Worm (Caenorhabditis elegans) whole organism, L2 larva: ENCODE results near the gene F22E12.3.

Experiments used
- C34F6.9 ChIP-seq: fragments of 150-350 bp; optimal IDR thresholded peaks from 2 replicates; lab custom pipeline; 2014; ENCODE audit warnings: missing biosample characterization, missing genetic modification characterization
- F13H6.1 ChIP-seq: sonication (generic microtip); optimal IDR thresholded peaks from 2 replicates; lab custom pipeline; 2016; ENCODE audit warnings: missing genetic modification characterization, missing compliant biosample characterization
- R02D3.7 ChIP-seq: fragments of 150-350 bp; optimal IDR thresholded peaks from 2 replicates; lab custom pipeline; 2014; ENCODE audit warnings: missing biosample characterization, missing genetic modification characterization
- Y55F3AM.14 ChIP-seq: fragments of 200-800 bp; sonication (Bioruptor generic); optimal IDR thresholded peaks from 2 replicates; lab custom pipeline; 2018; ENCODE audit warnings: mild to moderate bottlenecking, missing genetic modification characterization, missing compliant biosample characterization
- ZK546.5 ChIP-seq: sonication (generic microtip); optimal IDR thresholded peaks from 2 replicates; lab custom pipeline; 2017; ENCODE audit warnings: missing biosample characterization, missing genetic modification characterization
- alr-1 ChIP-seq: fragments of 150-350 bp; optimal IDR thresholded peaks from 2 replicates; lab custom pipeline; 2014; ENCODE audit warnings: missing biosample characterization, missing genetic modification characterization
- aly-2 ChIP-seq: fragments of 150-350 bp; optimal IDR thresholded peaks from 2 replicates; lab custom pipeline; 2014; ENCODE audit warnings: missing biosample characterization, missing genetic modification characterization
- ama-1 ChIP-seq: fragments of 150-350 bp; optimal IDR thresholded peaks from 2 replicates; lab custom pipeline; 2018; ENCODE audit warnings: inconsistent platforms
- blmp-1 ChIP-seq: sonication (generic microtip); optimal IDR thresholded peaks from 2 replicates; lab custom pipeline; 2017; ENCODE audit warnings: missing genetic modification characterization, mild to moderate bottlenecking, missing compliant biosample characterization, antibody characterized with exemption, moderate library complexity; ENCODE audit not compliant: insufficient read depth
- ceh-16 ChIP-seq: fragments of 150-350 bp; optimal IDR thresholded peaks from 2 replicates; lab custom pipeline; 2014; ENCODE audit warnings: missing biosample characterization, missing genetic modification characterization
- crh-2 ChIP-seq: sonication (generic microtip); optimal IDR thresholded peaks from 2 replicates; lab custom pipeline; 2017; ENCODE audit warnings: missing biosample characterization, missing genetic modification characterization
- dmd-4 ChIP-seq: sonication (generic microtip); optimal IDR thresholded peaks from 2 replicates; lab custom pipeline; 2017; ENCODE audit warnings: missing biosample characterization, missing genetic modification characterization
- egl-27 ChIP-seq: sonication (generic microtip); optimal IDR thresholded peaks from 3 replicates; lab custom pipeline; 2017; ENCODE audit warnings: missing biosample characterization, missing genetic modification reagents, missing genetic modification characterization
- elt-1 ChIP-seq: fragments of 150-350 bp; optimal IDR thresholded peaks from 2 replicates; lab custom pipeline; 2014; ENCODE audit warnings: missing biosample characterization, missing genetic modification characterization
- elt-3 ChIP-seq: sonication (generic microtip); optimal IDR thresholded peaks from 2 replicates; lab custom pipeline; 2017; ENCODE audit warnings: missing biosample characterization, missing genetic modification characterization
- fos-1 ChIP-seq: fragments of 150-350 bp; optimal IDR thresholded peaks from 2 replicates; lab custom pipeline; 2014; ENCODE audit warnings: missing biosample characterization, missing genetic modification characterization
- gmeb-1 ChIP-seq: fragments of 150-350 bp; optimal IDR thresholded peaks from 2 replicates; lab custom pipeline; 2014; ENCODE audit warnings: missing biosample characterization, missing genetic modification characterization
- lin-11 ChIP-seq: fragments of 150-350 bp; sonication (generic microtip); optimal IDR thresholded peaks from 2 replicates; lab custom pipeline; 2014; ENCODE audit warnings: missing biosample characterization, missing genetic modification characterization, inconsistent platforms, mixed read lengths
- lin-13 ChIP-seq: fragments of 150-350 bp; optimal IDR thresholded peaks from 2 replicates; lab custom pipeline; 2014; ENCODE audit warnings: missing biosample characterization, missing genetic modification reagents, missing genetic modification characterization
- lin-39 ChIP-seq: fragments of 150-350 bp; optimal IDR thresholded peaks from 2 replicates; lab custom pipeline; 2014; ENCODE audit warnings: missing biosample characterization, missing genetic modification reagents, missing genetic modification characterization
- lsy-2 ChIP-seq, 2 experiments: fragments of 150-350 bp in 1 of 2; sonication (generic microtip) in 1 of 2; optimal IDR thresholded peaks; 2 replicates each; lab custom pipeline; 2014 to 2017; ENCODE audit warnings: missing biosample characterization in 2 of 2, missing genetic modification characterization in 2 of 2
- mab-5 ChIP-seq: fragments of 150-350 bp; optimal IDR thresholded peaks from 2 replicates; lab custom pipeline; 2014; ENCODE audit warnings: missing biosample characterization, missing genetic modification characterization
- mdl-1 ChIP-seq, 2 experiments: fragments of 150-350 bp in 1 of 2; sonication (generic microtip) in 1 of 2; optimal IDR thresholded peaks; 2 replicates each; lab custom pipeline; 2017; ENCODE audit warnings: missing biosample characterization in 2 of 2, missing genetic modification characterization in 2 of 2
- nhr-10 ChIP-seq: sonication (generic microtip); optimal IDR thresholded peaks from 2 replicates; lab custom pipeline; 2017; ENCODE audit warnings: missing biosample characterization, missing genetic modification characterization
- nhr-11 ChIP-seq: fragments of 150-350 bp; optimal IDR thresholded peaks from 2 replicates; lab custom pipeline; 2014; ENCODE audit warnings: missing biosample characterization, missing genetic modification characterization
- nhr-12 ChIP-seq: fragments of 150-350 bp; optimal IDR thresholded peaks from 2 replicates; lab custom pipeline; 2014; ENCODE audit warnings: missing biosample characterization, missing genetic modification characterization
- nhr-129 ChIP-seq: fragments of 150-350 bp; optimal IDR thresholded peaks from 2 replicates; lab custom pipeline; 2014; ENCODE audit warnings: missing biosample characterization, missing genetic modification characterization
- nhr-21 ChIP-seq: fragments of 150-350 bp; optimal IDR thresholded peaks from 2 replicates; lab custom pipeline; 2014; ENCODE audit warnings: missing biosample characterization, missing genetic modification characterization
- nhr-23 ChIP-seq: fragments of 150-350 bp; optimal IDR thresholded peaks from 2 replicates; lab custom pipeline; 2014; ENCODE audit warnings: missing biosample characterization, missing genetic modification reagents, missing genetic modification characterization
- nhr-237 ChIP-seq: fragments of 150-350 bp; optimal IDR thresholded peaks from 2 replicates; lab custom pipeline; 2014; ENCODE audit warnings: missing biosample characterization, missing genetic modification characterization
- nhr-25 ChIP-seq: fragments of 150-350 bp; sonication (generic microtip); optimal IDR thresholded peaks from 3 replicates; lab custom pipeline; 2014; ENCODE audit warnings: missing biosample characterization, missing genetic modification characterization
- nhr-6 ChIP-seq: fragments of 150-350 bp; optimal IDR thresholded peaks from 2 replicates; lab custom pipeline; 2014; ENCODE audit warnings: missing biosample characterization, missing genetic modification characterization
- peb-1 ChIP-seq: fragments of 150-350 bp; optimal IDR thresholded peaks from 2 replicates; lab custom pipeline; 2014; ENCODE audit warnings: missing biosample characterization, missing genetic modification characterization
- sem-4 ChIP-seq: fragments of 150-350 bp; optimal IDR thresholded peaks from 2 replicates; lab custom pipeline; 2014; ENCODE audit warnings: missing biosample characterization, missing genetic modification reagents, missing genetic modification characterization
- skn-1 ChIP-seq: sonication (generic microtip); optimal IDR thresholded peaks from 2 replicates; lab custom pipeline; 2017; ENCODE audit warnings: missing biosample characterization, missing genetic modification characterization
- sma-3 ChIP-seq: sonication (generic microtip); optimal IDR thresholded peaks from 2 replicates; lab custom pipeline; 2016; ENCODE audit warnings: missing genetic modification reagents, missing genetic modification characterization, missing compliant biosample characterization
- sma-9 ChIP-seq, 2 experiments: fragments of 150-350 bp in 1 of 2; sonication (generic microtip) in 1 of 2; optimal IDR thresholded peaks; 2 replicates each; lab custom pipeline; 2014 to 2016; ENCODE audit warnings: missing genetic modification characterization in 2 of 2, mild to moderate bottlenecking in 1 of 2, missing biosample characterization in 1 of 2, missing compliant biosample characterization in 1 of 2, missing genetic modification reagents in 1 of 2, moderate library complexity in 1 of 2
- snpc-4 ChIP-seq: fragments of 150-350 bp; optimal IDR thresholded peaks from 2 replicates; lab custom pipeline; 2014; ENCODE audit warnings: missing biosample characterization, missing genetic modification characterization
- unc-39 ChIP-seq: fragments of 150-350 bp; optimal IDR thresholded peaks from 2 replicates; lab custom pipeline; 2014; ENCODE audit warnings: missing biosample characterization, missing genetic modification characterization
- unc-55 ChIP-seq: fragments of 150-350 bp; sonication (generic microtip); optimal IDR thresholded peaks from 3 replicates; lab custom pipeline; 2014; ENCODE audit warnings: missing biosample characterization, missing genetic modification reagents, missing genetic modification characterization
- unc-62 ChIP-seq: fragments of 150-350 bp; optimal IDR thresholded peaks from 2 replicates; lab custom pipeline; 2014; ENCODE audit warnings: missing biosample characterization, missing genetic modification reagents, missing genetic modification characterization
- zag-1 ChIP-seq: fragments of 150-350 bp; optimal IDR thresholded peaks from 2 replicates; lab custom pipeline; 2014; ENCODE audit warnings: missing biosample characterization, missing genetic modification characterization
- ztf-1 ChIP-seq: fragments of 200-800 bp; sonication (Bioruptor generic); conservative IDR thresholded peaks from 2 replicates; pipeline ENCODE4 v1.3.6; 2022; ENCODE audit warnings: missing genetic modification characterization, missing compliant biosample characterization
- ztf-11 ChIP-seq: sonication (generic microtip); optimal IDR thresholded peaks from 2 replicates; lab custom pipeline; 2017; ENCODE audit warnings: missing biosample characterization, missing genetic modification characterization
- ztf-4 ChIP-seq: fragments of 150-350 bp; optimal IDR thresholded peaks from 2 replicates; lab custom pipeline; 2014; ENCODE audit warnings: missing biosample characterization, missing genetic modification characterization

F22E12.3 gene

ce11 chrV:10466607-10467092, 3.5 kb upstream of the F22E12.3 start (continued):
- TF ChIP-seq ztf-11 (tag; lab: Kevin White, UChicago) = no peak
- peak; percentile 79 for TF ChIP-seq gmeb-1 (tag; lab: Kevin White, UChicago)
- peak; percentile 87 for TF ChIP-seq lin-11
- TF ChIP-seq nhr-12 (tag; lab: Kevin White, UChicago) = no peak
- TF ChIP-seq unc-62 = peak; percentile 61
- TF ChIP-seq sma-3 (GFP tag; lab: Kevin White, UChicago) = peak; percentile 97
- TF ChIP-seq F13H6.1 (tag; lab: Kevin White, UChicago) = peak; percentile 97
- TF ChIP-seq elt-1 = peak; percentile 7
- TF ChIP-seq nhr-25 (tag; lab: Kevin White, UChicago) = peak; percentile 95
- peak; percentile 58 for TF ChIP-seq lin-39 (tag; lab: Kevin White, UChicago)
- no peak for TF ChIP-seq elt-3 (tag; lab: Kevin White, UChicago)
- TF ChIP-seq blmp-1 (tag; lab: Kevin White, UChicago) = peak; percentile 90
- peak; percentile 52 for TF ChIP-seq ama-1 (lab: Kevin White, UChicago)
- peak; percentile 89 for TF ChIP-seq lin-13 (GFP tag; lab: Kevin White, UChicago)
- TF ChIP-seq fos-1 = peak; percentile 94
- peak; percentile 86 for TF ChIP-seq alr-1 (tag; lab: Kevin White, UChicago)
- peak; percentile 76 for TF ChIP-seq skn-1
- no peak for TF ChIP-seq ceh-16
- TF ChIP-seq C34F6.9 (tag; lab: Kevin White, UChicago) = peak; percentile 98
- peak; percentile 97 for TF ChIP-seq sem-4 (tag; lab: Kevin White, UChicago)
- peak; percentile 44 for TF ChIP-seq nhr-10 (tag; lab: Kevin White, UChicago)
- peak; percentile 74 for TF ChIP-seq snpc-4
- peak; percentile 96 for TF ChIP-seq egl-27 (tag; lab: Kevin White, UChicago)

DNA sequence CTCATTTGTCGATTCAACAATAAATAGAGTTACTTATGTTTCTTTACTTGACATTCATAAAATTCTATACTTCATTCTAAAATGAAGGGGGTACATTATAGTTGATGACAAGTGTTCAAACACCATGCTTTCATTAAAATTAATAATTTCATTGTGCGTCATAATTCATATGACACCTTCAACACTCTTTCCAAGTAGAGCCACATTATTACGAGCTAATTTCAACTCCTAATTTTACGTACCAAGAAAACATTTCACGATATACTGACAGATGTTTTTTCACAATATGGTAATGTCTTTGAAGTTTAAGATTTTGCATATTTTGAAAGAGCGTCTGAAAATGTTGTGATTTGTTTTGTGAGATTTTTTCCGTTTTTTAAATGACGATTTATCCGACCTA, 2.3 kb upstream of the F22E12.3 start:
- no peak for TF ChIP-seq nhr-237 (tag; lab: Kevin White, UChicago)
- no peak for TF ChIP-seq unc-55 (GFP tag; lab: Kevin White, UChicago)
- no peak for TF ChIP-seq ztf-1 (GFP tag; lab: Robert Waterston, UW)
- no peak for TF ChIP-seq dmd-4 (tag; lab: Kevin White, UChicago)
- no peak for TF ChIP-seq nhr-23 (tag; lab: Kevin White, UChicago)
- peak in 1 of 2 experiments; percentile 57 for TF ChIP-seq lsy-2 (tag; optimal IDR thresholded peaks at IDR 0.05; lab: Kevin White, UChicago)
- TF ChIP-seq crh-2 (tag; lab: Kevin White, UChicago) = peak; percentile 13
- no peak for TF ChIP-seq nhr-6 (tag; lab: Kevin White, UChicago)
- no peak for TF ChIP-seq mab-5
- TF ChIP-seq alr-1 (tag; lab: Kevin White, UChicago) = no peak
- TF ChIP-seq skn-1 = no peak
- no peak for TF ChIP-seq ama-1 (lab: Kevin White, UChicago)
- TF ChIP-seq nhr-10 (tag; lab: Kevin White, UChicago) = no peak
- no peak for TF ChIP-seq ztf-11 (tag; lab: Kevin White, UChicago)
- no peak for TF ChIP-seq nhr-129 (tag; lab: Kevin White, UChicago)
- TF ChIP-seq Y55F3AM.14 = no peak
- peak; percentile 50 for TF ChIP-seq C34F6.9 (tag; lab: Kevin White, UChicago)
- TF ChIP-seq blmp-1 (tag; lab: Kevin White, UChicago) = no peak
- no peak for TF ChIP-seq mdl-1 (tag; optimal IDR thresholded peaks at IDR 0.05; lab: Kevin White, UChicago)
- no peak for TF ChIP-seq lin-13 (GFP tag; lab: Kevin White, UChicago)
- no peak for TF ChIP-seq aly-2
- no peak for TF ChIP-seq ztf-4 (tag; lab: Kevin White, UChicago)
- no peak for TF ChIP-seq R02D3.7 (tag; lab: Kevin White, UChicago)
- no peak for TF ChIP-seq zag-1 (tag; lab: Kevin White, UChicago)
- TF ChIP-seq elt-3 (tag; lab: Kevin White, UChicago) = no peak
- no peak for TF ChIP-seq unc-39
- no peak for TF ChIP-seq fos-1
- TF ChIP-seq ZK546.5 (tag; lab: Kevin White, UChicago) = no peak
- TF ChIP-seq sma-9 (GFP tag; optimal IDR thresholded peaks at IDR 0.05; lab: Kevin White, UChicago) = peak; percentile 61
- TF ChIP-seq sma-9 (tag; optimal IDR thresholded peaks at IDR 0.05; lab: Kevin White, UChicago) = no peak
- TF ChIP-seq egl-27 (tag; lab: Kevin White, UChicago) = no peak
- no peak for TF ChIP-seq sem-4 (tag; lab: Kevin White, UChicago)
- TF ChIP-seq F13H6.1 (tag; lab: Kevin White, UChicago) = no peak
- no peak for TF ChIP-seq peb-1 (tag; lab: Kevin White, UChicago)
- TF ChIP-seq gmeb-1 (tag; lab: Kevin White, UChicago) = no peak
- TF ChIP-seq lin-39 (tag; lab: Kevin White, UChicago) = no peak
- TF ChIP-seq nhr-21 = peak; percentile 29
- no peak for TF ChIP-seq sma-3 (GFP tag; lab: Kevin White, UChicago)
- no peak for TF ChIP-seq ceh-16
- no peak for TF ChIP-seq nhr-12 (tag; lab: Kevin White, UChicago)
- TF ChIP-seq nhr-11 (tag; lab: Kevin White, UChicago) = no peak
